Fruit fly (Drosophila melanogaster) whole organism, adult: ENCODE data around the gene GstD4.

Experiments
- CG11617 ChIP-seq: fragments of 200-800 bp; sonication (Bioruptor generic); optimal IDR thresholded peaks from 2 replicates; lab custom pipeline; 2017; ENCODE audit warnings: mild to moderate bottlenecking, missing biosample characterization, missing genetic modification reagents, missing genetic modification characterization
- CG1620 ChIP-seq: fragments of 200-800 bp; sonication (Bioruptor generic); optimal IDR thresholded peaks from 2 replicates; lab custom pipeline; 2016; ENCODE audit warnings: missing biosample characterization, missing genetic modification characterization
- Crg-1 ChIP-seq: fragments of 200-800 bp; sonication (Bioruptor generic); optimal IDR thresholded peaks from 2 replicates; lab custom pipeline; 2016; ENCODE audit warnings: missing biosample characterization, missing genetic modification characterization
- kay ChIP-seq: fragments of 200-800 bp; sonication (Bioruptor generic); peaks from one replicate; lab custom pipeline; 2016; ENCODE audit warnings: missing biosample characterization, missing genetic modification characterization, borderline replicate concordance
- ovo ChIP-seq: fragments of 200-800 bp; sonication (Bioruptor generic); optimal IDR thresholded peaks from 2 replicates; lab custom pipeline; 2016; ENCODE audit warnings: missing biosample characterization, missing genetic modification characterization
- pad ChIP-seq: fragments of 200-800 bp; sonication (Bioruptor generic); optimal IDR thresholded peaks from 3 replicates; lab custom pipeline; 2017; ENCODE audit warnings: missing biosample characterization, missing genetic modification characterization, mild to moderate bottlenecking, moderate library complexity, missing genetic modification reagents

DNA sequence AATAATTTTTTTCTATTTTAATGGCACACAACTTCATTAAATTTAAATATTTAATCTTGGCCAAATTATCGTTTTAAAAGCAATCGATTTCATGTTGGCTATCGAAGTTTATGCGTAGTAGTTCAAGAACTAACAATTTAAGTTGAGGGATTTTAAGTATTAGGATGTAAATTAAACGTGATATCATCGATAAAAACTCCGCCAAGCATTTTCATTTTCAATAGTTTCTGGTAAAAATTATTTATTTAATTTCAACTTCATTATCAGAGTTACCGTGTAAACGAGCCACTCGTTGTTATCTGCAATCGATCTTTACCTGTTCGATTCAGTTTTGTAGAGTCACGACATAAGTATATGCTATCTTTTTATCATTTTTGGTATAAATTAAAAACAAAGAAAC is 29.0 kb downstream of the GstD4 start:
- peak; percentile 85 for TF ChIP-seq Crg-1
- peak; percentile 97 for TF ChIP-seq CG11617 (GFP tag; lab: Kevin White, UChicago)
- peak; percentile 99 for TF ChIP-seq kay
- peak; percentile 86 for TF ChIP-seq CG1620 (GFP tag; lab: Kevin White, UChicago)
- TF ChIP-seq pad: peak; percentile 87
- peak; percentile 86 for TF ChIP-seq ovo
